Worm (Caenorhabditis elegans) whole organism, midembryonic: ENCODE measurements around the gene mig-17.

ENCODE experiments used
- T22C8.4 ChIP-seq: fragments of 200-800 bp; sonication (Bioruptor generic); IDR thresholded peaks from 2 replicates; pipeline ENCODE4 v1.3.6; 2022; ENCODE audit warnings: missing genetic modification characterization, missing compliant biosample characterization
- cog-1 ChIP-seq: sonication (generic microtip); optimal IDR thresholded peaks from 2 replicates; lab custom pipeline; 2016; ENCODE audit warnings: missing genetic modification characterization, missing compliant biosample characterization
- flt-1 ChIP-seq: fragments of 200-800 bp; sonication (Bioruptor generic); IDR thresholded peaks from 2 replicates; pipeline ENCODE4 v1.3.6; 2022; ENCODE audit warnings: missing genetic modification characterization, missing compliant biosample characterization
- klf-2 ChIP-seq: fragments of 200-800 bp; sonication (Bioruptor generic); conservative IDR thresholded peaks from 2 replicates; pipeline ENCODE4 v1.3.6; 2022; ENCODE audit warnings: missing genetic modification reagents, missing genetic modification characterization, missing compliant biosample characterization
- med-1 ChIP-seq: sonication (generic microtip); optimal IDR thresholded peaks from 2 replicates; lab custom pipeline; 2017; ENCODE audit warnings: missing genetic modification characterization, mild to moderate bottlenecking, missing compliant biosample characterization, antibody characterized with exemption, missing genetic modification reagents; ENCODE audit not compliant: insufficient read depth
- ref-1 ChIP-seq: fragments of 200-800 bp; sonication (Bioruptor generic); conservative IDR thresholded peaks from 2 replicates; pipeline ENCODE4 v1.3.6; 2022; ENCODE audit warnings: missing genetic modification reagents, missing genetic modification characterization, missing compliant biosample characterization
- tab-1 ChIP-seq: fragments of 200-800 bp; sonication (Bioruptor generic); IDR thresholded peaks from 2 replicates; pipeline ENCODE4 v1.3.6; 2022; ENCODE audit warnings: missing genetic modification characterization, missing compliant biosample characterization
- ztf-23 ChIP-seq: fragments of 200-800 bp; sonication (Bioruptor generic); IDR thresholded peaks from 2 replicates; pipeline ENCODE4 v1.3.6; 2022; ENCODE audit warnings: missing genetic modification reagents, missing genetic modification characterization, missing compliant biosample characterization
- ztf-29 ChIP-seq: fragments of 200-800 bp; sonication (Bioruptor generic); IDR thresholded peaks from 2 replicates; pipeline ENCODE4 v1.3.6; 2022; ENCODE audit warnings: missing genetic modification reagents, missing genetic modification characterization, missing compliant biosample characterization

Gene mig-17

ce11 chrV:11446297-11446696 is at the start of gene mig-17:
TSS of gene mig-17 (plus strand) at chrV:11446685.
- no peak for TF ChIP-seq ref-1
- TF ChIP-seq T22C8.4, result no peak
- no peak for TF ChIP-seq tab-1 (GFP tag; lab: Robert Waterston, UW)
- no peak for TF ChIP-seq cog-1
- TF ChIP-seq klf-2 (GFP tag; lab: Robert Waterston, UW), result no peak
- no peak for TF ChIP-seq med-1
- no peak for TF ChIP-seq ztf-29
- no peak for TF ChIP-seq flt-1 (GFP tag; lab: Robert Waterston, UW)
- no peak for TF ChIP-seq ztf-23 (GFP tag; lab: Robert Waterston, UW)

- TF ChIP-seq ref-1 (no peak), tab-1 (GFP tag; lab: Robert Waterston, UW) (no peak), cog-1 (no peak), med-1 (no peak), ztf-29 (no peak), klf-2 (GFP tag; lab: Robert Waterston, UW) (no peak), T22C8.4 (no peak), ztf-23 (GFP tag; lab: Robert Waterston, UW) (no peak), flt-1 (GFP tag; lab: Robert Waterston, UW) (no peak)
Observed at ce11 chrV:11398616-11399015, 47.9 kb upstream of the mig-17 start, which contains the start of gene nas-17. TSS of gene nas-17 (plus strand) at chrV:11398916.

ce11 chrV:11402610-11403009 is 43.9 kb upstream of the mig-17 start, which contains the start of gene nas-19:
TSS of gene nas-19 (minus strand) at chrV:11402710.
- TF ChIP-seq med-1 (no peak), klf-2 (GFP tag; lab: Robert Waterston, UW) (no peak), ztf-29 (no peak), flt-1 (GFP tag; lab: Robert Waterston, UW) (no peak), tab-1 (GFP tag; lab: Robert Waterston, UW) (no peak), ref-1 (no peak), ztf-23 (GFP tag; lab: Robert Waterston, UW) (no peak), T22C8.4 (no peak), cog-1 (no peak)

ce11 chrV:11403059-11403458 is 43.4 kb upstream of the mig-17 start:
- no peak for TF ChIP-seq med-1
- TF ChIP-seq ref-1, result no peak
- TF ChIP-seq cog-1, result no peak
- no peak for TF ChIP-seq ztf-23 (GFP tag; lab: Robert Waterston, UW)
- TF ChIP-seq ztf-29, result no peak
- no peak for TF ChIP-seq klf-2 (GFP tag; lab: Robert Waterston, UW)
- no peak for TF ChIP-seq flt-1 (GFP tag; lab: Robert Waterston, UW)
- TF ChIP-seq T22C8.4, result no peak
- no peak for TF ChIP-seq tab-1 (GFP tag; lab: Robert Waterston, UW)

ce11 chrV:11403702-11404101 is 42.8 kb upstream of the mig-17 start:
- TF ChIP-seq ref-1, result no peak
- TF ChIP-seq med-1, result no peak
- no peak for TF ChIP-seq klf-2 (GFP tag; lab: Robert Waterston, UW)
- TF ChIP-seq tab-1 (GFP tag; lab: Robert Waterston, UW), result no peak
- TF ChIP-seq ztf-23 (GFP tag; lab: Robert Waterston, UW), result no peak
- TF ChIP-seq flt-1 (GFP tag; lab: Robert Waterston, UW), result no peak
- no peak for TF ChIP-seq ztf-29
- no peak for TF ChIP-seq cog-1

DNA sequence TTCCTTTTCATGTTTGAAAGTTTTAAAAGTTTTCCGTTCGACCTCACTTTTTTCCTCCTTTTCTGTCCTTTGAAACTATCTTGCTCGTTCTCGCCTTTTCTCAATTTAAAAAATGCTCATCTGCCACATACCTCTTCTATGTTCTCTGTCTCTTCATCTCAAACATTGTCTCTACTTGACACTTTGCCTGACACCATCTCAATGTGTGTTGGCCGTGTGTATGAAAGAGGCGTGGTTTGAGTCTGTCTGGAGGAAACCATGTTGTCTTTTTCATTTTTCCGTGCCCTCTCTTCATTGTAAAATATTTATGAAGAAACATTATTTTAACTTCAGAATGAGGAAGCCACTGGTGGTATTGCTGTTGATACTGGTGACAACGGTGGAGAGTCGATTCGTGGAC is 39.2 kb upstream of the mig-17 start, which contains the start of gene K03B8.6:
Gene K03B8.6, plus strand, starts transcription at position 334 of the 400 bp plus-strand sequence.
- TF ChIP-seq ref-1, result no peak
- TF ChIP-seq cog-1, result no peak
- no peak for TF ChIP-seq klf-2 (GFP tag; lab: Robert Waterston, UW)
- no peak for TF ChIP-seq flt-1 (GFP tag; lab: Robert Waterston, UW)
- no peak for TF ChIP-seq ztf-29
- TF ChIP-seq med-1, result no peak
- TF ChIP-seq ztf-23 (GFP tag; lab: Robert Waterston, UW), result no peak
- TF ChIP-seq T22C8.4, result no peak
- no peak for TF ChIP-seq tab-1 (GFP tag; lab: Robert Waterston, UW)

- TF ChIP-seq T22C8.4, result no peak
- no peak for TF ChIP-seq ztf-29
- no peak for TF ChIP-seq cog-1
- no peak for TF ChIP-seq klf-2 (GFP tag; lab: Robert Waterston, UW)
- no peak for TF ChIP-seq ref-1
- TF ChIP-seq tab-1 (GFP tag; lab: Robert Waterston, UW), result no peak
- no peak for TF ChIP-seq med-1
- TF ChIP-seq flt-1 (GFP tag; lab: Robert Waterston, UW), result no peak
- TF ChIP-seq ztf-23 (GFP tag; lab: Robert Waterston, UW), result no peak
Observed at ce11 chrV:11410902-11411561, 35.5 kb upstream of the mig-17 start, which contains the start of the genes K03B8.8 and grl-3. TSS of gene K03B8.8 (minus strand) at chrV:11411002. TSS of gene grl-3 (plus strand) at chrV:11411511.

DNA sequence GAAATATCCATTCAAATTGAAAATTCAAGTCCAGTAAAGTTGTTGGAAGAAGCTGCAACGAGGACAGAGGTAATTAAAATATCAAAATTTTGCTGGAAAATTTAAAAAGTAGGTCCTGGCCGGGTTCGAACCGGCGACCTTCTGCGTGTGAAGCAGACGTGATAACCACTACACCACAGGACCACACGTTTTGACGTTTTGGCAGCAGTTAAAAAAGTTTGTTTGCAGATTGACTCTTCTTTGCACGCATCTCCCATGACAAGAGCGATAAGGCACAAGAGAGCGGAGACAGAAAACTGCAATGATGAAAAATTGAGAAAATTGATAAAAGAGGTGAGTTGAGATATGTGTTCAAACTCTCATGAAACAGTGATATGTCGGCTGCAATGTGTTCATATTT is 34.4 kb upstream of the mig-17 start:
- no peak for TF ChIP-seq cog-1
- TF ChIP-seq ref-1, result 0 out of 2 replicates have a peak, but pooled peaks have one; percentile 32
- TF ChIP-seq ztf-23 (GFP tag; lab: Robert Waterston, UW), result 0 out of 2 replicates have a peak, but pooled peaks have one; percentile 20

DNA sequence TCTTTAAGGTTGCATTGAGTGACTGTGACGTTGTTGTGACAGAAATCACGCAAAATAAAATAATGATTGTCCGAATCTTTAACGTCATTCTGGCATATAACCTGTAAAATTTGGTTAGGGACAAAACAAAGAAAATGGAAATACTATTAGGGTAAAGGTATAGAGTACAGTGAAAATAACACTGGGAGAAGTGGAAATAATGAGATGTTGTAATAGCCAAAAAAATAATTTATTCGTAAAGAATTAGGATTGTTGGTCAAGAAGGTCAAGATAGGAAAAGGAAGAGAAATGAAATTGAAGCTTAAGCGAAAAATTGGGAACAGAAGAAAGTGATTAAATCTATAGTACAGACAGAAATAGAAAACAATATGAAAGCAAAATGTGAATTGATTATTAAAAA is 31.4 kb upstream of the mig-17 start, which contains the start of gene deg-3:
Gene deg-3, minus strand, starts transcription at position 101 of the 400 bp plus-strand sequence.
- no peak for TF ChIP-seq klf-2 (GFP tag; lab: Robert Waterston, UW)
- no peak for TF ChIP-seq med-1
- TF ChIP-seq ztf-29, result no peak
- TF ChIP-seq ref-1, result no peak
- TF ChIP-seq T22C8.4, result no peak
- no peak for TF ChIP-seq cog-1
- no peak for TF ChIP-seq tab-1 (GFP tag; lab: Robert Waterston, UW)
- TF ChIP-seq ztf-23 (GFP tag; lab: Robert Waterston, UW), result no peak
- no peak for TF ChIP-seq flt-1 (GFP tag; lab: Robert Waterston, UW)

ce11 chrV:11421605-11422004 is 24.9 kb upstream of the mig-17 start, which contains the start of gene des-2:
TSS of gene des-2 (minus strand) at chrV:11421705.
- no peak for TF ChIP-seq T22C8.4
- no peak for TF ChIP-seq klf-2 (GFP tag; lab: Robert Waterston, UW)
- TF ChIP-seq cog-1, result no peak
- no peak for TF ChIP-seq ref-1
- TF ChIP-seq ztf-29, result no peak
- TF ChIP-seq med-1, result no peak
- no peak for TF ChIP-seq tab-1 (GFP tag; lab: Robert Waterston, UW)
- no peak for TF ChIP-seq flt-1 (GFP tag; lab: Robert Waterston, UW)
- no peak for TF ChIP-seq ztf-23 (GFP tag; lab: Robert Waterston, UW)
